Fruit fly (Drosophila melanogaster) whole organism, embryonic: Measurements from ENCODE around the gene CheB38b.

Source experiments
- Atf3 ChIP-seq: fragments of 200-800 bp; sonication (Bioruptor generic); optimal IDR thresholded peaks from 3 replicates; lab custom pipeline; 2016; ENCODE audit warnings: missing biosample characterization, missing genetic modification characterization
- CG11398 ChIP-seq: fragments of 200-800 bp; sonication (Bioruptor generic); optimal IDR thresholded peaks from 2 replicates; lab custom pipeline; 2016; ENCODE audit warnings: missing biosample characterization, missing genetic modification characterization
- Dek ChIP-seq: fragments of 200-800 bp; sonication (Bioruptor generic); optimal IDR thresholded peaks from 3 replicates; lab custom pipeline; 2019; ENCODE audit warnings: missing biosample characterization, mild to moderate bottlenecking, missing genetic modification characterization, moderate library complexity
- Tbp ChIP-seq: fragments of >200 bp; optimal IDR thresholded peaks from 2 replicates; lab custom pipeline; 2018; ENCODE audit warnings: missing biosample characterization, missing genetic modification characterization
- emc ChIP-seq: fragments of 200-800 bp; sonication (Bioruptor generic); optimal IDR thresholded peaks from 2 replicates; lab custom pipeline; 2016; ENCODE audit warnings: missing biosample characterization, missing genetic modification characterization
- unc-4 ChIP-seq: fragments of 200-800 bp; sonication (Bioruptor generic); IDR thresholded peaks from 2 replicates; pipeline ENCODE4 v1.3.6; 2022; ENCODE audit warnings: missing biosample characterization, missing genetic modification characterization; ENCODE audit not compliant: partially characterized antibody

dm6 chr2L:20783044-20783443 is 34.0 kb downstream of the CheB38b start:
- no peak for TF ChIP-seq Atf3 (GFP tag; lab: Kevin White, UChicago)
- no peak for TF ChIP-seq Dek (tag; lab: Kevin White, UChicago)
- no peak for TF ChIP-seq emc
- no peak for TF ChIP-seq unc-4 (GFP tag; lab: Robert Waterston, UW)
- no peak for TF ChIP-seq Tbp (GFP tag; lab: Kevin White, UChicago)
- TF ChIP-seq CG11398 (GFP tag; lab: Kevin White, UChicago), result no peak
